Worm (Caenorhabditis elegans) whole organism, late embryonic: ENCODE results near the gene Y50D4A.5.

Experiments
- F13H6.1 ChIP-seq: sonication (generic microtip); optimal IDR thresholded peaks from 2 replicates; lab custom pipeline; 2016; ENCODE audit warnings: missing genetic modification characterization, missing compliant biosample characterization
- ceh-9 ChIP-seq: sonication (generic microtip); optimal IDR thresholded peaks from 2 replicates; lab custom pipeline; 2016; ENCODE audit warnings: mild to moderate bottlenecking, missing genetic modification characterization, inconsistent platforms, missing compliant biosample characterization
- dmd-4 ChIP-seq: sonication (generic microtip); optimal IDR thresholded peaks from 2 replicates; lab custom pipeline; 2016; ENCODE audit warnings: borderline replicate concordance, missing genetic modification characterization, missing compliant biosample characterization
- elt-2 ChIP-seq: sonication (generic microtip); optimal IDR thresholded peaks from 2 replicates; lab custom pipeline; 2016; ENCODE audit warnings: missing genetic modification reagents, missing genetic modification characterization, missing compliant biosample characterization
- nhr-11 ChIP-seq: fragments of 150-350 bp; optimal IDR thresholded peaks from 2 replicates; lab custom pipeline; 2014; ENCODE audit warnings: missing biosample characterization, missing genetic modification characterization
- sdc-2 ChIP-seq: sonication (generic microtip); optimal IDR thresholded peaks from 2 replicates; lab custom pipeline; 2016; ENCODE audit warnings: missing genotype, missing genetic modification characterization, missing compliant biosample characterization
- tbx-2 ChIP-seq: sonication (generic microtip); optimal IDR thresholded peaks from 2 replicates; lab custom pipeline; 2016; ENCODE audit warnings: missing genetic modification characterization, missing compliant biosample characterization

ce11 chrV:1232574-1232973 is 25.5 kb downstream of the Y50D4A.5 start:
- no peak for TF ChIP-seq tbx-2
- no peak for TF ChIP-seq F13H6.1 (tag; lab: Kevin White, UChicago)
- no peak for TF ChIP-seq dmd-4 (tag; lab: Kevin White, UChicago)
- TF ChIP-seq ceh-9 (tag; lab: Kevin White, UChicago), result no peak
- TF ChIP-seq nhr-11 (tag; lab: Kevin White, UChicago), result no peak
- TF ChIP-seq sdc-2 (tag; lab: Kevin White, UChicago), result no peak
- no peak for TF ChIP-seq elt-2 (tag; lab: Kevin White, UChicago)
